Worm (Caenorhabditis elegans) whole organism, young adult: ENCODE measurements around the gene Y53G8AR.5.

Experiments used
- F10E7.11 ChIP-seq: sonication (generic microtip); optimal IDR thresholded peaks from 2 replicates; lab custom pipeline; 2017; ENCODE audit warnings: mild to moderate bottlenecking, missing genetic modification characterization, moderate library complexity, missing compliant biosample characterization
- F49E8.2 ChIP-seq: sonication (generic microtip); optimal IDR thresholded peaks from 3 replicates; lab custom pipeline; 2017; ENCODE audit warnings: missing genetic modification characterization, mild to moderate bottlenecking, missing compliant biosample characterization, antibody characterized with exemption, moderate library complexity; ENCODE audit not compliant: insufficient read depth
- ceh-27 ChIP-seq: fragments of 200-800 bp; sonication (Bioruptor generic); optimal IDR thresholded peaks from 2 replicates; lab custom pipeline; 2018; ENCODE audit warnings: mild to moderate bottlenecking, missing genetic modification characterization, moderate library complexity, missing compliant biosample characterization
- dpff-1 ChIP-seq: sonication (generic microtip); optimal IDR thresholded peaks from 2 replicates; lab custom pipeline; 2017; ENCODE audit warnings: mild to moderate bottlenecking, missing genetic modification characterization, missing compliant biosample characterization
- hrde-1 ChIP-seq: sonication (generic microtip); optimal IDR thresholded peaks from 2 replicates; lab custom pipeline; 2016; ENCODE audit warnings: missing genetic modification characterization, mild to moderate bottlenecking, missing compliant biosample characterization, moderate library complexity, missing genotype, missing genetic modification reagents, borderline replicate concordance
- lin-35 ChIP-seq, 3 experiments: fragments of 150-350 bp in 2 of 3; sonication (generic microtip) in 1 of 3; optimal IDR thresholded peaks; 2 replicates each; lab custom pipeline; 2014 to 2018; ENCODE audit warnings: missing biosample characterization in 3 of 3, missing genetic modification characterization in 3 of 3, missing genetic modification reagents in 3 of 3
- nfya-1 ChIP-seq: sonication (generic microtip); optimal IDR thresholded peaks from 2 replicates; lab custom pipeline; 2017; ENCODE audit warnings: antibody characterized with exemption, missing compliant biosample characterization, missing genetic modification characterization, borderline replicate concordance; ENCODE audit not compliant: insufficient read depth
- nhr-179 ChIP-seq: sonication (generic microtip); optimal IDR thresholded peaks from 2 replicates; lab custom pipeline; 2016; ENCODE audit warnings: mild to moderate bottlenecking, missing genetic modification characterization, missing compliant biosample characterization
- pbrm-1 ChIP-seq: fragments of 200-800 bp; sonication (Bioruptor generic); IDR thresholded peaks from 2 replicates; pipeline ENCODE4 v1.3.6; 2022; ENCODE audit warnings: missing genetic modification reagents, missing genetic modification characterization, missing compliant biosample characterization
- pha-4 ChIP-seq: fragments of 150-350 bp; sonication (generic microtip); optimal IDR thresholded peaks from 2 replicates; lab custom pipeline; 2014; ENCODE audit warnings: missing biosample characterization, missing genetic modification reagents, missing genetic modification characterization
- ztf-25 ChIP-seq: fragments of 200-800 bp; sonication (Bioruptor generic); IDR thresholded peaks from 2 replicates; pipeline ENCODE4 v1.3.6; 2022; ENCODE audit warnings: missing genetic modification reagents, missing genetic modification characterization, missing compliant biosample characterization
- ztf-26 ChIP-seq: sonication (generic microtip); optimal IDR thresholded peaks from 2 replicates; lab custom pipeline; 2017; ENCODE audit warnings: missing genetic modification characterization, missing compliant biosample characterization
- ztf-28 ChIP-seq: fragments of 200-800 bp; sonication (Bioruptor generic); IDR thresholded peaks from 2 replicates; pipeline ENCODE4 v1.3.6; 2022; ENCODE audit warnings: missing genetic modification reagents, missing genetic modification characterization, missing compliant biosample characterization

DNA sequence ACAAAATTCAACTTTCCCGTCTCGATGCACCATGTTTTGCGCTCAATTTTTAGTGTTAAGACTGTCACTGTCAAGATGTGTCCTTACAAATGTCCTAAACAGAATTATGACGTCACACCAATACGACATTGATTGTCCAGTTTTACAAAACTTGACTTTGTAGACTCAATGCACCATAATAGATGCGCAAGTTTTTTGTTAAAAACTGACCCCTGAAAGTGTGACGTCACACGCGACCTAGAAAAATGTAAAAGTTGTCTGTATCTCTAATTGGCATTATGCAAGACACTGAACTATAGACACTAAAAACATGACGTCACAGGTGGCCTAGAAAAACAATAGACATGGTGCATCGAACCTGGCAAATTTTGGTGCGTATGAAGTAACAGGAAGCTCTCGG, 53.8 kb downstream of the Y53G8AR.5 start:
- TF ChIP-seq ztf-26 (tag; lab: Kevin White, UChicago) (no peak), ztf-28 (GFP tag; lab: Robert Waterston, UW) (no peak), dpff-1 (tag; lab: Kevin White, UChicago) (no peak), hrde-1 (no peak), nfya-1 (tag; lab: Kevin White, UChicago) (no peak), pha-4 (tag; lab: Kevin White, UChicago) (no peak), nhr-179 (tag; lab: Kevin White, UChicago) (no peak), ceh-27 (GFP tag; lab: Kevin White, UChicago) (no peak), lin-35 (GFP tag; optimal IDR thresholded peaks at IDR 0.05; lab: Kevin White, UChicago) (no peak), F10E7.11 (no peak), pbrm-1 (GFP tag; lab: Robert Waterston, UW) (no peak), ztf-25 (GFP tag; lab: Robert Waterston, UW) (no peak), F49E8.2 (tag; lab: Kevin White, UChicago) (no peak)
